Fruit fly (Drosophila melanogaster): ENCODE measurements around the gene CG15211.

DNA sequence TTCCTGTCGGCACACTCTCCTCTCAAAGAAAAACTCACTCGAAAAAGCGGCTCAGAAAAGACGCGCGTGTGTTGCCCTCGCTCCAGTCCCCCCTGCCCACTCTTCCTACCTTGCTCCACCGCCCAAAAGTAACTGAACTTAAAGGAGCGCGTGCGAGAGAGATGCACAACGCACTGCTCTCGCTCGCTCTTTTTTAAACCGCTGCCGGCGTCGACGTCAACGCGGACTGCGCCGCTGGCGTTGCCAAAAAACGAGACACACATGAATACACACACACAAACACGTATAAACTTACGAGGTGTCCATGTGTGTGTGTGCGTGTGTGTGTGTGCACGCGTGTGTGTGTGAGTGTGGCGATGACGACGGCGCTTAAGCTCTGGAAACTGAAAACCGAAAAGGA lies 44.5 kb downstream of the CG15211 start:
- no peak for TF ChIP-seq CG8478 (optimal IDR thresholded peaks at IDR 0.05)
- TF ChIP-seq CTCF (optimal IDR thresholded peaks at IDR 0.05): no peak

Measured in S2 (cell line).